Fruit fly (Drosophila melanogaster) whole organism, embryonic: Measurements from ENCODE around the gene mAChR-B.
A peak's percentile ranks its signal among the peaks of the same experiment; 100 is the strongest.

Experiments
- Atf3 ChIP-seq: fragments of 200-800 bp; sonication (Bioruptor generic); optimal IDR thresholded peaks from 3 replicates; lab custom pipeline; 2016; ENCODE audit warnings: missing biosample characterization, missing genetic modification characterization
- CG10543 ChIP-seq: fragments of 200-800 bp; sonication (Bioruptor generic); optimal IDR thresholded peaks from 3 replicates; lab custom pipeline; 2017; ENCODE audit warnings: missing biosample characterization, mild to moderate bottlenecking, missing genetic modification characterization, moderate library complexity
- CG11560 ChIP-seq: fragments of 200-800 bp; sonication (Bioruptor generic); IDR thresholded peaks from 3 replicates; pipeline ENCODE4 v1.3.6; 2022; ENCODE audit warnings: missing biosample characterization, missing genetic modification characterization
- CG11695 ChIP-seq: fragments of 200-800 bp; sonication (Bioruptor generic); IDR thresholded peaks from 3 replicates; pipeline ENCODE4 v1.3.6; 2022; ENCODE audit warnings: missing biosample characterization, missing genetic modification characterization
- CG12071 ChIP-seq: fragments of 200-800 bp; sonication (Bioruptor generic); optimal IDR thresholded peaks from 3 replicates; lab custom pipeline; 2018; ENCODE audit warnings: missing biosample characterization, mild to moderate bottlenecking, missing genetic modification characterization
- CG13296 ChIP-seq: fragments of 200-800 bp; sonication (Bioruptor generic); optimal IDR thresholded peaks from 3 replicates; lab custom pipeline; 2018; ENCODE audit warnings: missing biosample characterization, mild to moderate bottlenecking, missing genetic modification characterization
- CG14050 ChIP-seq: fragments of 200-800 bp; sonication (Bioruptor generic); IDR thresholded peaks from 3 replicates; pipeline ENCODE4 v1.3.6; 2022; ENCODE audit warnings: missing biosample characterization, missing genetic modification characterization
- CG14441 ChIP-seq: fragments of 200-800 bp; sonication (Bioruptor generic); IDR thresholded peaks from 2 replicates; pipeline ENCODE4 v1.3.6; 2022; ENCODE audit warnings: missing biosample characterization, missing genetic modification characterization
- CG14710 ChIP-seq: fragments of 200-800 bp; sonication (Bioruptor generic); optimal IDR thresholded peaks from 3 replicates; lab custom pipeline; 2019; ENCODE audit warnings: missing biosample characterization, mild to moderate bottlenecking, missing genetic modification characterization, moderate library complexity
- CG14860 ChIP-seq: fragments of 200-800 bp; sonication (Bioruptor generic); IDR thresholded peaks from 3 replicates; pipeline ENCODE4 v1.3.6; 2022; ENCODE audit warnings: missing biosample characterization, missing genetic modification characterization; ENCODE audit not compliant: partially characterized antibody
- CG16779 ChIP-seq: fragments of 200-800 bp; sonication (Bioruptor generic); IDR thresholded peaks from 2 replicates; pipeline ENCODE4 v1.3.6; 2022; ENCODE audit warnings: missing biosample characterization, missing genetic modification characterization
- CG18764 ChIP-seq: fragments of 200-800 bp; sonication (Bioruptor generic); optimal IDR thresholded peaks from 3 replicates; lab custom pipeline; 2016; ENCODE audit warnings: missing biosample characterization, missing genetic modification characterization
- CG2875 ChIP-seq: fragments of 200-800 bp; sonication (Bioruptor generic); optimal IDR thresholded peaks from 2 replicates; lab custom pipeline; 2017; ENCODE audit warnings: missing biosample characterization, mild to moderate bottlenecking, missing genetic modification characterization, missing genetic modification reagents
- CG31388 ChIP-seq: fragments of 200-800 bp; sonication (Bioruptor generic); optimal IDR thresholded peaks from 2 replicates; lab custom pipeline; 2016; ENCODE audit warnings: missing biosample characterization, missing genetic modification characterization
- CG32767 ChIP-seq: fragments of 200-800 bp; sonication (Bioruptor generic); IDR thresholded peaks from 2 replicates; pipeline ENCODE4 v1.3.6; 2022; ENCODE audit warnings: missing biosample characterization, missing genetic modification characterization
- CG33557 ChIP-seq: fragments of 200-800 bp; sonication (Bioruptor generic); optimal IDR thresholded peaks from 2 replicates; lab custom pipeline; 2019; ENCODE audit warnings: missing biosample characterization, mild to moderate bottlenecking, missing genetic modification characterization, moderate library complexity
- CG34224 ChIP-seq: fragments of 200-800 bp; sonication (Bioruptor generic); IDR thresholded peaks from 3 replicates; pipeline ENCODE4 v1.3.6; 2022; ENCODE audit warnings: missing biosample characterization, missing genetic modification characterization; ENCODE audit not compliant: partially characterized antibody
- CG3726 ChIP-seq: fragments of 200-800 bp; sonication (Bioruptor generic); IDR thresholded peaks from 3 replicates; pipeline ENCODE4, ENCODE4 v1.3.6; 2022; ENCODE audit warnings: missing biosample characterization, missing genetic modification characterization
- CG4820 ChIP-seq: fragments of 200-800 bp; sonication (Bioruptor generic); optimal IDR thresholded peaks from 3 replicates; lab custom pipeline; 2016; ENCODE audit warnings: missing biosample characterization, missing genetic modification characterization
- CG6765 ChIP-seq: fragments of 200-800 bp; sonication (Bioruptor generic); optimal IDR thresholded peaks from 3 replicates; lab custom pipeline; 2017; ENCODE audit warnings: missing biosample characterization, mild to moderate bottlenecking, missing genetic modification characterization
- Dbx ChIP-seq: fragments of 200-800 bp; sonication (Bioruptor generic); IDR thresholded peaks from 3 replicates; pipeline ENCODE4 v1.3.6; 2022; ENCODE audit warnings: missing biosample characterization, missing genetic modification characterization
- Doc2 ChIP-seq: fragments of 200-800 bp; sonication (Bioruptor generic); IDR thresholded peaks from 2 replicates; pipeline ENCODE4 v1.3.6; 2022; ENCODE audit warnings: missing biosample characterization, missing genetic modification characterization
- HLHmδ ChIP-seq: fragments of 200-800 bp; sonication (Bioruptor generic); optimal IDR thresholded peaks from 2 replicates; lab custom pipeline; 2018; ENCODE audit warnings: missing biosample characterization, mild to moderate bottlenecking, missing genetic modification characterization, moderate library complexity
- Hmr ChIP-seq: fragments of 200-800 bp; sonication (Bioruptor generic); optimal IDR thresholded peaks from 3 replicates; lab custom pipeline; 2017; ENCODE audit warnings: mild to moderate bottlenecking, missing biosample characterization, missing genetic modification reagents, missing genetic modification characterization
- Opbp ChIP-seq: fragments of 200-800 bp; sonication (Bioruptor generic); IDR thresholded peaks from 3 replicates; pipeline ENCODE4 v1.3.6; 2022; ENCODE audit warnings: missing biosample characterization, missing genetic modification characterization; ENCODE audit not compliant: partially characterized antibody
- Sry-β ChIP-seq: fragments of 200-800 bp; sonication (Bioruptor generic); optimal IDR thresholded peaks from 2 replicates; lab custom pipeline; 2018; ENCODE audit warnings: missing biosample characterization, mild to moderate bottlenecking, missing genetic modification characterization, moderate library complexity
- bab2 ChIP-seq: fragments of 200-800 bp; sonication (Bioruptor generic); optimal IDR thresholded peaks from 2 replicates; lab custom pipeline; 2016; ENCODE audit warnings: missing biosample characterization, missing genetic modification characterization
- bcd ChIP-seq: fragments of 200-800 bp; sonication (Bioruptor generic); optimal IDR thresholded peaks from 2 replicates; lab custom pipeline; 2017; ENCODE audit warnings: missing biosample characterization, mild to moderate bottlenecking, missing genetic modification characterization
- cad ChIP-seq: fragments of >200 bp; optimal IDR thresholded peaks from 2 replicates; lab custom pipeline; 2017; ENCODE audit warnings: missing biosample characterization, missing genetic modification characterization
- crp ChIP-seq, 2 experiments: fragments of 200-800 bp; sonication (Bioruptor generic); optimal IDR thresholded peaks; 2 replicates in 1 of 2; 3 replicates in 1 of 2; lab custom pipeline; 2017; ENCODE audit warnings: missing biosample characterization in 2 of 2, missing genetic modification characterization in 2 of 2, mild to moderate bottlenecking in 1 of 2, moderate library complexity in 1 of 2
- da ChIP-seq: fragments of 200-800 bp; sonication (Bioruptor generic); optimal IDR thresholded peaks from 2 replicates; lab custom pipeline; 2016; ENCODE audit warnings: missing biosample characterization, missing genetic modification characterization
- danr ChIP-seq: fragments of 200-800 bp; sonication (Bioruptor generic); IDR thresholded peaks from 2 replicates; pipeline ENCODE4 v1.3.6; 2022; ENCODE audit warnings: missing biosample characterization, missing genetic modification characterization
- ems ChIP-seq: fragments of 200-800 bp; sonication (Bioruptor generic); optimal IDR thresholded peaks from 3 replicates; lab custom pipeline; 2016; ENCODE audit warnings: missing biosample characterization, missing genetic modification characterization
- exex ChIP-seq: fragments of 200-800 bp; sonication (Bioruptor generic); optimal IDR thresholded peaks from 4 replicates; lab custom pipeline; 2018; ENCODE audit warnings: missing biosample characterization, mild to moderate bottlenecking, missing genetic modification characterization, moderate library complexity
- fd64A ChIP-seq: fragments of 200-800 bp; sonication (Bioruptor generic); optimal IDR thresholded peaks from 3 replicates; lab custom pipeline; 2018; ENCODE audit warnings: missing biosample characterization, mild to moderate bottlenecking, missing genetic modification characterization
- fu2 ChIP-seq: fragments of 200-800 bp; sonication (Bioruptor generic); optimal IDR thresholded peaks from 2 replicates; lab custom pipeline; 2016; ENCODE audit warnings: missing biosample characterization, missing genetic modification characterization
- gfzf ChIP-seq: fragments of 200-800 bp; sonication (Bioruptor generic); optimal IDR thresholded peaks from 2 replicates; lab custom pipeline; 2016; ENCODE audit warnings: missing biosample characterization, mild to moderate bottlenecking, missing genetic modification characterization, moderate library complexity
- jigr1 ChIP-seq: fragments of 200-800 bp; sonication (Bioruptor generic); IDR thresholded peaks from 3 replicates; pipeline ENCODE4 v1.3.6; 2022; ENCODE audit warnings: missing biosample characterization, missing genetic modification characterization
- mam ChIP-seq: fragments of 200-800 bp; sonication (Bioruptor generic); optimal IDR thresholded peaks from 3 replicates; lab custom pipeline; 2016; ENCODE audit warnings: missing biosample characterization, missing genetic modification characterization
- pros ChIP-seq: fragments of 200-800 bp; sonication (Bioruptor generic); optimal IDR thresholded peaks from 3 replicates; lab custom pipeline; 2019; ENCODE audit warnings: missing biosample characterization, mild to moderate bottlenecking, missing genetic modification characterization, moderate library complexity
- psq ChIP-seq: fragments of 200-800 bp; sonication (Bioruptor generic); optimal IDR thresholded peaks from 2 replicates; lab custom pipeline; 2017; ENCODE audit warnings: missing biosample characterization, missing genetic modification characterization
- ro ChIP-seq: fragments of 200-800 bp; sonication (Bioruptor generic); IDR thresholded peaks from 2 replicates; pipeline ENCODE4 v1.3.6; 2022; ENCODE audit warnings: missing biosample characterization, missing genetic modification characterization
- slou ChIP-seq: fragments of 200-800 bp; sonication (Bioruptor generic); optimal IDR thresholded peaks from 3 replicates; lab custom pipeline; 2016; ENCODE audit warnings: missing biosample characterization, missing genetic modification characterization
- slp2 ChIP-seq: fragments of 200-800 bp; sonication (Bioruptor generic); optimal IDR thresholded peaks from 2 replicates; lab custom pipeline; 2016; ENCODE audit warnings: missing biosample characterization, missing genetic modification characterization
- tap ChIP-seq: fragments of 200-800 bp; optimal IDR thresholded peaks from 3 replicates; lab custom pipeline; 2019; ENCODE audit warnings: missing biosample characterization, mild to moderate bottlenecking, missing genetic modification characterization, moderate library complexity
- tna ChIP-seq: fragments of 200-800 bp; sonication (Bioruptor generic); IDR thresholded peaks from 2 replicates; pipeline ENCODE4 v1.3.6; 2022; ENCODE audit warnings: missing biosample characterization, missing genetic modification characterization; ENCODE audit not compliant: partially characterized antibody
- trem ChIP-seq: fragments of 200-800 bp; optimal IDR thresholded peaks from 3 replicates; lab custom pipeline; 2019; ENCODE audit warnings: missing biosample characterization, mild to moderate bottlenecking, missing genetic modification characterization, moderate library complexity
- wor ChIP-seq: fragments of 200-800 bp; sonication (Bioruptor generic); IDR thresholded peaks from 2 replicates; pipeline ENCODE4 v1.3.6; 2022; ENCODE audit warnings: missing biosample characterization, missing genetic modification characterization

mAChR-B gene

dm6 chr3R:8112880-8113832, 54.1 kb downstream of the mAChR-B start (continued):
- TF ChIP-seq trem (tag; lab: Kevin White, UChicago) = peak; percentile 39
- peak; percentile 57 for TF ChIP-seq CG18764 (GFP tag; lab: Kevin White, UChicago)
- TF ChIP-seq CG11560 (tag; lab: Robert Waterston, UW) = 0 out of 3 replicates have a peak, but pooled peaks have one; percentile 27
- TF ChIP-seq bcd = peak; percentile 80
- no peak for TF ChIP-seq CG14860
- peak; percentile 39 for TF ChIP-seq tap (tag; lab: Kevin White, UChicago)
- no peak for TF ChIP-seq HLHmδ
- TF ChIP-seq Doc2 = no peak
- TF ChIP-seq cad (GFP tag; lab: Kevin White, UChicago) = peak; percentile 82
- TF ChIP-seq exex = peak; percentile 4
- peak; percentile 51 for TF ChIP-seq CG32767 (GFP tag; lab: Robert Waterston, UW)
- TF ChIP-seq ems (GFP tag; lab: Kevin White, UChicago) = peak; percentile 82
- peak; percentile 72 for TF ChIP-seq slp2 (GFP tag; lab: Kevin White, UChicago)
- TF ChIP-seq CG16779 (GFP tag; lab: Robert Waterston, UW) = no peak
- no peak for TF ChIP-seq ro (GFP tag; lab: Robert Waterston, UW)
- peak; percentile 69 for TF ChIP-seq CG2875 (GFP tag; lab: Kevin White, UChicago)
- peak; percentile 14; the same call in 1 of the 2 replicates for TF ChIP-seq danr (GFP tag; lab: Robert Waterston, UW)
- TF ChIP-seq jigr1 (GFP tag; lab: Robert Waterston, UW) = no peak
- TF ChIP-seq fd64A = no peak
- TF ChIP-seq CG31388 (GFP tag; lab: Kevin White, UChicago) = peak; percentile 42
- no peak for TF ChIP-seq slou (GFP tag; lab: Kevin White, UChicago)
- TF ChIP-seq Opbp = no peak
- TF ChIP-seq psq = peak; percentile 65
- peak; percentile 65 for TF ChIP-seq pros
- TF ChIP-seq CG10543 (GFP tag; lab: Kevin White, UChicago) = no peak
- peak; percentile 61 for TF ChIP-seq CG6765
- TF ChIP-seq CG12071 = peak; percentile 62
- peak; percentile 60; the same call in 1 of the 3 replicates for TF ChIP-seq Dbx (GFP tag; lab: Robert Waterston, UW)
- TF ChIP-seq mam (GFP tag; lab: Kevin White, UChicago) = peak; percentile 75
- TF ChIP-seq gfzf (GFP tag; lab: Kevin White, UChicago) = peak; percentile 31
- TF ChIP-seq CG34224 (GFP tag; lab: Robert Waterston, UW) = no peak
- peak; percentile 39 for TF ChIP-seq Sry-β (GFP tag; lab: Kevin White, UChicago)
- TF ChIP-seq CG4820 (GFP tag; lab: Kevin White, UChicago) = peak; percentile 65
- peak; percentile 41 for TF ChIP-seq CG14441 (GFP tag; lab: Robert Waterston, UW)
- TF ChIP-seq Atf3 (GFP tag; lab: Kevin White, UChicago) = peak; percentile 54
- TF ChIP-seq Hmr (GFP tag; lab: Kevin White, UChicago) = peak; percentile 85
- TF ChIP-seq tna (GFP tag; lab: Robert Waterston, UW) = no peak
- peak; percentile 81 for TF ChIP-seq bab2 (GFP tag; lab: Kevin White, UChicago)
- no peak for TF ChIP-seq da
- peak; percentile 66 for TF ChIP-seq CG14710 (tag; lab: Kevin White, UChicago)
- peak; percentile 61; the same call in 1 of the 3 replicates for TF ChIP-seq CG3726 (GFP tag; lab: Robert Waterston, UW)
- peak; percentile 54; the same call in 2 of the 3 replicates for TF ChIP-seq CG14050
- TF ChIP-seq wor (GFP tag; lab: Robert Waterston, UW) = peak; percentile 31; the same call in 1 of the 2 replicates
- peak; percentile 84 for TF ChIP-seq fu2 (GFP tag; lab: Kevin White, UChicago)
- TF ChIP-seq CG13296 (GFP tag; lab: Kevin White, UChicago) = peak; percentile 56
- peak; percentile 68 for TF ChIP-seq CG11695 (GFP tag; lab: Robert Waterston, UW)
- TF ChIP-seq crp (GFP tag; optimal IDR thresholded peaks at IDR 0.05; lab: Kevin White, UChicago) = peak in 1 of 2 experiments; percentile 14
- peak; percentile 40 for TF ChIP-seq CG33557 (GFP tag; lab: Kevin White, UChicago)
